Worm (Caenorhabditis elegans) whole organism, L3 larva: ENCODE data around the gene nspc-7.

Experiments used
- ZK546.5 ChIP-seq: sonication (generic microtip); optimal IDR thresholded peaks from 2 replicates; lab custom pipeline; 2017; ENCODE audit warnings: missing biosample characterization, missing genetic modification characterization
- ceh-28 ChIP-seq: fragments of 150-350 bp; optimal IDR thresholded peaks from 2 replicates; lab custom pipeline; 2014; ENCODE audit warnings: missing biosample characterization, missing genetic modification reagents, missing genetic modification characterization
- ceh-82 ChIP-seq: fragments of 150-350 bp; optimal IDR thresholded peaks from 2 replicates; lab custom pipeline; 2014; ENCODE audit warnings: missing biosample characterization, missing genetic modification characterization
- ceh-9 ChIP-seq: sonication (generic microtip); optimal IDR thresholded peaks from 2 replicates; lab custom pipeline; 2018; ENCODE audit warnings: missing biosample characterization, missing genetic modification characterization
- nhr-237 ChIP-seq: fragments of 150-350 bp; optimal IDR thresholded peaks from 2 replicates; lab custom pipeline; 2014; ENCODE audit warnings: missing biosample characterization, missing genetic modification characterization
- nhr-25 ChIP-seq: sonication (generic microtip); optimal IDR thresholded peaks from 2 replicates; lab custom pipeline; 2017; ENCODE audit warnings: missing biosample characterization, missing genetic modification characterization
- pha-4 ChIP-seq: fragments of 150-350 bp; optimal IDR thresholded peaks from 2 replicates; lab custom pipeline; 2014; ENCODE audit warnings: missing biosample characterization, missing genetic modification reagents, missing genetic modification characterization
- skn-1 ChIP-seq: fragments of 150-350 bp; optimal IDR thresholded peaks from 2 replicates; lab custom pipeline; 2014; ENCODE audit warnings: missing biosample characterization, missing genetic modification characterization
- snpc-4 ChIP-seq: fragments of 150-350 bp; optimal IDR thresholded peaks from 2 replicates; lab custom pipeline; 2014; ENCODE audit warnings: missing biosample characterization, missing genetic modification characterization
- unc-62 ChIP-seq: fragments of 150-350 bp; sonication (generic microtip); optimal IDR thresholded peaks from 4 replicates; lab custom pipeline; 2014; ENCODE audit warnings: missing biosample characterization, missing genetic modification reagents, missing genetic modification characterization
- ztf-11 ChIP-seq: fragments of 150-350 bp; optimal IDR thresholded peaks from 2 replicates; lab custom pipeline; 2014; ENCODE audit warnings: missing biosample characterization, missing genetic modification characterization

DNA sequence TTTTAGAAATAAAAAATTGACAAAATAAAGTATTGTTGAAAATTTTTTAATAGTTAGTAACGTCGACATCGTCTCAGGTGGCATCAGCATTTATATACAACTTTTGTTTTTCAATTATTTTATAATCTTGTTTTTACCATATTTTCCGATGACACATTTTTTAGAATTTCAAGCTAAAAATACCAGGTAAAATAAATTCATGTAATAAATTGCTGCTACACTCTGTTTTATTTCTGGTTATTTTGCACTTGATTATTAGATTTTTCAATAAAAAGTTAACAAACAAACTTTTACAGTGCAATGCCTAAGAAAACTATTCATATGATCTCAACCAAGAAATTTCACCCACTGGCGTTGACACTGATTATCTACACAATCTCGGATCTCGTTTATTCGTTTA lies 20.0 kb upstream of the nspc-7 start, which contains the start of gene C03G5.14:
- TF ChIP-seq pha-4 (tag; lab: Kevin White, UChicago) (no peak), ceh-82 (tag; lab: Kevin White, UChicago) (no peak), unc-62 (GFP tag; lab: Kevin White, UChicago) (no peak), skn-1 (tag; lab: Kevin White, UChicago) (no peak), ZK546.5 (tag; lab: Kevin White, UChicago) (no peak), nhr-237 (tag; lab: Kevin White, UChicago) (no peak), snpc-4 (tag; lab: Kevin White, UChicago) (no peak), ztf-11 (tag; lab: Kevin White, UChicago) (no peak), nhr-25 (tag; lab: Kevin White, UChicago) (no peak), ceh-9 (tag; lab: Kevin White, UChicago) (no peak), ceh-28 (no peak)
